Worm (Caenorhabditis elegans) whole organism, L4 larva: Measurements from ENCODE around the gene F02C9.1.

ENCODE experiments used
- F37D6.2 ChIP-seq: sonication (generic microtip); optimal IDR thresholded peaks from 2 replicates; lab custom pipeline; 2016; ENCODE audit warnings: mild to moderate bottlenecking, missing genetic modification characterization, missing compliant biosample characterization
- ama-1 ChIP-seq: fragments of 150-350 bp; optimal IDR thresholded peaks from 2 replicates; lab custom pipeline; 2014; ENCODE audit warnings: inconsistent platforms, mixed read lengths
- ceh-82 ChIP-seq: sonication (generic microtip); optimal IDR thresholded peaks from 2 replicates; lab custom pipeline; 2017; ENCODE audit warnings: missing biosample characterization, missing genetic modification characterization
- daf-12 ChIP-seq: fragments of 150-350 bp; optimal IDR thresholded peaks from 2 replicates; lab custom pipeline; 2014; ENCODE audit warnings: missing biosample characterization, missing genetic modification reagents, missing genetic modification characterization
- hmg-1.1 ChIP-seq: fragments of 200-800 bp; sonication (Bioruptor generic); IDR thresholded peaks from 2 replicates; pipeline ENCODE4 v1.3.6; 2022; ENCODE audit warnings: missing genetic modification reagents, missing genetic modification characterization, missing compliant biosample characterization
- nhr-11 ChIP-seq: fragments of 150-350 bp; optimal IDR thresholded peaks from 2 replicates; lab custom pipeline; 2014; ENCODE audit warnings: missing biosample characterization, missing genetic modification characterization
- nhr-76 ChIP-seq: fragments of 150-350 bp; optimal IDR thresholded peaks from 2 replicates; lab custom pipeline; 2014; ENCODE audit warnings: missing biosample characterization, missing genetic modification characterization
- snpc-4 ChIP-seq: fragments of 150-350 bp; optimal IDR thresholded peaks from 2 replicates; lab custom pipeline; 2014; ENCODE audit warnings: missing biosample characterization, missing genetic modification characterization
- unc-39 ChIP-seq: sonication (generic microtip); optimal IDR thresholded peaks from 2 replicates; lab custom pipeline; 2017; ENCODE audit warnings: missing biosample characterization, missing genetic modification characterization
- unc-62 ChIP-seq, 3 experiments: fragments of 150-350 bp in 1 of 3; sonication (generic microtip); optimal IDR thresholded peaks in 2 of 3; peaks in 1 of 3; 1 replicate in 1 of 3; 2 replicates in 2 of 3; lab custom pipeline; 2014 to 2017; ENCODE audit warnings: missing biosample characterization in 3 of 3, missing genetic modification characterization in 3 of 3, missing genetic modification reagents in 3 of 3, missing genotype in 1 of 3
- ztf-11 ChIP-seq: fragments of 150-350 bp; optimal IDR thresholded peaks from 2 replicates; lab custom pipeline; 2014; ENCODE audit warnings: missing biosample characterization, missing genetic modification characterization

- TF ChIP-seq F37D6.2 (tag; lab: Kevin White, UChicago) (no peak), ama-1 (no peak), unc-62 (GFP tag; optimal IDR thresholded peaks at IDR 0.05 in 1 of 2; lab: Kevin White, UChicago) (no peak), unc-62 (tag; optimal IDR thresholded peaks at IDR 0.05; lab: Kevin White, UChicago) (no peak), ceh-82 (tag; lab: Kevin White, UChicago) (no peak), hmg-1.1 (no peak), nhr-76 (no peak), ztf-11 (tag; lab: Kevin White, UChicago) (no peak), snpc-4 (no peak), nhr-11 (tag; lab: Kevin White, UChicago) (no peak), daf-12 (no peak), unc-39 (tag; lab: Kevin White, UChicago) (no peak)
These were observed 10.8 kb upstream of the F02C9.1 start, which contains the start of gene Y73C8C.10 for ce11 chrV:3127670-3128069.
